Worm (Caenorhabditis elegans): ENCODE measurements around the gene C29E4.14.

Gene C29E4.14

ce11 chrIII:7913488-7913887 is 6.4 kb upstream of the C29E4.14 start, which contains the start of gene ZK688.12:
Gene ZK688.12 (minus strand): TSS chrIII:7913588.
- TF ChIP-seq crh-2 (tag; optimal IDR thresholded peaks at IDR 0.05) (no peak), ceh-16 (tag; optimal IDR thresholded peaks at IDR 0.05) (no peak), nhr-21 (tag; optimal IDR thresholded peaks at IDR 0.05) (no peak), nhr-11 (tag; optimal IDR thresholded peaks at IDR 0.05) (no peak), ama-1 (optimal IDR thresholded peaks at IDR 0.05) (no peak), ZK546.5 (tag; optimal IDR thresholded peaks at IDR 0.05) (no peak), mbf-1 (tag; optimal IDR thresholded peaks at IDR 0.05) (no peak), lin-39 (tag; optimal IDR thresholded peaks at IDR 0.05) (no peak), unc-55 (GFP tag; optimal IDR thresholded peaks at IDR 0.05) (no peak), dmd-4 (tag; optimal IDR thresholded peaks at IDR 0.05) (no peak), fos-1 (tag; optimal IDR thresholded peaks at IDR 0.05) (no peak), Y55F3AM.14 (GFP tag; optimal IDR thresholded peaks at IDR 0.05) (no peak), peb-1 (tag; optimal IDR thresholded peaks at IDR 0.05) (no peak), snpc-4 (tag; optimal IDR thresholded peaks at IDR 0.05) (no peak), mdl-1 (tag; optimal IDR thresholded peaks at IDR 0.05) (no peak), blmp-1 (tag; optimal IDR thresholded peaks at IDR 0.05; ENCODE audit: insufficient read depth) (no peak), ztf-11 (tag; optimal IDR thresholded peaks at IDR 0.05) (no peak), lin-13 (GFP tag; optimal IDR thresholded peaks at IDR 0.05) (no peak), C34F6.9 (tag; optimal IDR thresholded peaks at IDR 0.05) (no peak)

DNA sequence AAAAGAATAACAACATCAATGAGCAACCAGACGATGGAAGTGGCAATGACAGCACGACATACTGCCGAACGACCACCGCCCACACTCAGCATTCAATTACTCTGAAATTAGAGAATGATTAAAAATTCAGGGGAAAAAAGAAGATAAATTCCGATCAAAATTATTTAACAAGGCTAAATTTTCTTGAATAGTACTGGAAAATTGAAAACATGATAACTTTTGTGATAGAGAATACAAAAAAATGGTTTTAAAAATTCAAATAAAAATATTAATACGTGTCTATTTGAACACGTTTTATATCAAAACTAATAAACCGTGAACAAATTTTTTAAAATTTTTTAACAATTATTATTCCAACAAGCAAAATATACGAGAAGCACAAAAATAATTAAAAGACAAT is 2.3 kb upstream of the C29E4.14 start, which contains the start of gene gly-3:
Gene gly-3, minus strand, starts transcription at position 101 of the 400 bp plus-strand sequence.
- no peak for TF ChIP-seq blmp-1 (tag; optimal IDR thresholded peaks at IDR 0.05; ENCODE audit: insufficient read depth)
- TF ChIP-seq dmd-4 (tag; optimal IDR thresholded peaks at IDR 0.05): no peak
- no peak for TF ChIP-seq sem-4 (tag; optimal IDR thresholded peaks at IDR 0.05)

DNA sequence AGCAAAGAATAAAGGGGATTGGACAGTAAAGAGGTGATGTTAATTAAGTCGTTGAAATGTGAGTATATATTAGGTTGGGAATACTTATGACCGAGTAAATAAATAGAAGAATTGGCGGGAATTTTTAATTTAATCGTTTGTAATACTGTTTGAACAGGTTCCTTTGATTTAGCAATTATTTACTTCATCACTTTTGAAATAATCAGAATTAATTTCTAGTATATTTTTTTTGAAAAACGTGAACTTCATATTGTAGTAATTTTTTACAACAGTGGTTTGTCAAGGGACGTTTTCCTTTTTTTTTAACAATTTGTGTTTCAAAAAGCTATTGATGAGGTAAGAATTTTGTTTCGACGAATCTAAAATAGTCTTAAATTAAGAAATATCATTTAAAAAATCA is 2.3 kb downstream of the C29E4.14 start, which contains the start of gene C29E4.17:
Gene C29E4.17, plus strand, starts transcription at position 301 of the 400 bp plus-strand sequence.
- TF ChIP-seq zag-1 (tag; optimal IDR thresholded peaks at IDR 0.05): no peak
- TF ChIP-seq ZK546.5 (tag; optimal IDR thresholded peaks at IDR 0.05): no peak
- no peak for TF ChIP-seq nhr-11 (tag; optimal IDR thresholded peaks at IDR 0.05)
- TF ChIP-seq lin-11 (tag; optimal IDR thresholded peaks at IDR 0.05): no peak

DNA sequence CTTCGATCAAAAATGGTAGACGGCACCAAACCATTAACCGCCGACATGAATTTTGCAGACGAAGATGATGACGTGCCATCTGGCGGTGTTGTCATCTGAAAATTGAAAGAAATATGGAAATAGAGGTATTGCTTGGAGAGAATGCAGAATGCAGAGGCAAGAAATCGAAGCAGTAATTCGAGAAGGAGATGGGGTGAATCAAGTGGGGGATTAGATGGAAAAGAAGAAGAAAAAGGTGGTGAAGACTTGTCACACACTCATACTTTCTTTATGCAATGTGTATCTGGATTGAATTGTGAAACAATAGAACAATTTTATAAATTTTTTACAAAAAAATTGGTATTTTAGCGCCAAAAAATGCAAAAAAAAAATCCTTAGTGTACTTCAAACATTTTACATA is 4.9 kb downstream of the C29E4.14 start, which contains the start of gene tag-250:
Gene tag-250, minus strand, starts transcription at position 101 of the 400 bp plus-strand sequence.
- TF ChIP-seq elt-3 (tag; optimal IDR thresholded peaks at IDR 0.05): no peak
- no peak for TF ChIP-seq F13H6.1 (tag; optimal IDR thresholded peaks at IDR 0.05)
- TF ChIP-seq lin-39 (tag; optimal IDR thresholded peaks at IDR 0.05): no peak

- TF ChIP-seq ztf-4 (tag; optimal IDR thresholded peaks at IDR 0.05) (no peak), ama-1 (optimal IDR thresholded peaks at IDR 0.05) (no peak), nhr-25 (tag; optimal IDR thresholded peaks at IDR 0.05) (no peak), peb-1 (tag; optimal IDR thresholded peaks at IDR 0.05) (no peak), ZK546.5 (tag; optimal IDR thresholded peaks at IDR 0.05) (no peak)
Measured at ce11 chrIII:7925968-7926367, 6.0 kb downstream of the C29E4.14 start.

ce11 chrIII:7928549-7929129 is 8.7 kb downstream of the C29E4.14 start, which contains the start of the genes C29E4.13 and npp-15:
Gene C29E4.13 (minus strand): TSS chrIII:7928717.
Gene npp-15 (plus strand): TSS chrIII:7929043.
- no peak for TF ChIP-seq mbf-1 (tag; optimal IDR thresholded peaks at IDR 0.05)
- peak; percentile 39 for TF ChIP-seq nhr-129 (tag; optimal IDR thresholded peaks at IDR 0.05)
- TF ChIP-seq nhr-25 (tag; optimal IDR thresholded peaks at IDR 0.05): peak; percentile 62
- TF ChIP-seq F13H6.1 (tag; optimal IDR thresholded peaks at IDR 0.05): no peak
- TF ChIP-seq dmd-4 (tag; optimal IDR thresholded peaks at IDR 0.05): no peak
- peak; percentile 65 for TF ChIP-seq unc-55 (GFP tag; optimal IDR thresholded peaks at IDR 0.05)
- peak; percentile 16 to 79 for TF ChIP-seq lsy-2 (tag; optimal IDR thresholded peaks at IDR 0.05)
- TF ChIP-seq crh-2 (tag; optimal IDR thresholded peaks at IDR 0.05): peak; percentile 50
- TF ChIP-seq sma-9 (GFP tag; optimal IDR thresholded peaks at IDR 0.05): no peak
- TF ChIP-seq sma-9 (tag; optimal IDR thresholded peaks at IDR 0.05): no peak
- TF ChIP-seq nhr-11 (tag; optimal IDR thresholded peaks at IDR 0.05): no peak
- TF ChIP-seq elt-1 (tag; optimal IDR thresholded peaks at IDR 0.05): no peak
- peak; percentile 78 for TF ChIP-seq gmeb-1 (tag; optimal IDR thresholded peaks at IDR 0.05)

Measured in whole organism, L2 larva.